Fruit fly (Drosophila melanogaster) whole organism, pupa: Measurements from ENCODE around the gene Gr93a.

Experiments used
- CG10348 ChIP-seq: fragments of 200-800 bp; sonication (Bioruptor generic); IDR thresholded peaks from 2 replicates; pipeline ENCODE4 v1.3.6; 2022; ENCODE audit warnings: missing biosample characterization, missing genetic modification characterization
- CG12605 ChIP-seq: fragments of 200-800 bp; sonication (Bioruptor generic); IDR thresholded peaks from 2 replicates; pipeline ENCODE4 v1.3.6; 2022; ENCODE audit warnings: missing biosample characterization, missing genetic modification characterization
- CG13204 ChIP-seq: fragments of 200-800 bp; sonication (Bioruptor generic); optimal IDR thresholded peaks from 2 replicates; lab custom pipeline; 2018; ENCODE audit warnings: missing biosample characterization, mild to moderate bottlenecking, missing genetic modification characterization, moderate library complexity
- CG14655 ChIP-seq: fragments of 200-800 bp; sonication (Bioruptor generic); optimal IDR thresholded peaks from 3 replicates; lab custom pipeline; 2017; ENCODE audit warnings: mild to moderate bottlenecking, missing biosample characterization, missing genetic modification reagents, missing genetic modification characterization
- CG15710 ChIP-seq: fragments of 200-800 bp; sonication (Bioruptor generic); optimal IDR thresholded peaks from 2 replicates; lab custom pipeline; 2018; ENCODE audit warnings: missing biosample characterization, mild to moderate bottlenecking, missing genetic modification characterization, moderate library complexity
- CG17806 ChIP-seq: fragments of 200-800 bp; sonication (Bioruptor generic); optimal IDR thresholded peaks from 2 replicates; lab custom pipeline; 2018; ENCODE audit warnings: missing biosample characterization, mild to moderate bottlenecking, missing genetic modification characterization, moderate library complexity
- CG32121 ChIP-seq: fragments of 200-800 bp; sonication (Bioruptor generic); IDR thresholded peaks from 2 replicates; pipeline ENCODE4 v1.3.6; 2022; ENCODE audit warnings: missing biosample characterization, missing genetic modification characterization
- CG34367 ChIP-seq: fragments of 200-800 bp; sonication (Bioruptor generic); optimal IDR thresholded peaks from 2 replicates; lab custom pipeline; 2018; ENCODE audit warnings: missing biosample characterization, mild to moderate bottlenecking, missing genetic modification characterization
- CG4496 ChIP-seq: fragments of 200-800 bp; sonication (Bioruptor generic); IDR thresholded peaks from 3 replicates; pipeline ENCODE4 v1.3.6; 2022; ENCODE audit warnings: missing biosample characterization, missing genetic modification characterization
- CG8159 ChIP-seq: fragments of 200-800 bp; sonication (Bioruptor generic); optimal IDR thresholded peaks from 3 replicates; lab custom pipeline; 2018; ENCODE audit warnings: missing biosample characterization, mild to moderate bottlenecking, missing genetic modification characterization, moderate library complexity
- CG8301 ChIP-seq: fragments of 200-800 bp; sonication (Bioruptor generic); optimal IDR thresholded peaks from 2 replicates; lab custom pipeline; 2018; ENCODE audit warnings: missing biosample characterization, mild to moderate bottlenecking, missing genetic modification characterization
- CG9948 ChIP-seq: fragments of 200-800 bp; sonication (Bioruptor generic); optimal IDR thresholded peaks from 2 replicates; lab custom pipeline; 2018; ENCODE audit warnings: missing biosample characterization, mild to moderate bottlenecking, missing genetic modification characterization, moderate library complexity
- D1 ChIP-seq: fragments of 200-800 bp; sonication (Bioruptor generic); optimal IDR thresholded peaks from 2 replicates; lab custom pipeline; 2018; ENCODE audit warnings: missing biosample characterization, mild to moderate bottlenecking, missing genetic modification characterization, moderate library complexity
- EcR ChIP-seq: fragments of 200-800 bp; sonication (Bioruptor generic); optimal IDR thresholded peaks from 3 replicates; lab custom pipeline; 2019; ENCODE audit warnings: missing biosample characterization, missing genetic modification characterization, mild to moderate bottlenecking, moderate library complexity, missing genetic modification reagents
- Ets98B ChIP-seq: fragments of 200-800 bp; sonication (Bioruptor generic); IDR thresholded peaks from 2 replicates; pipeline ENCODE4 v1.3.6; 2022; ENCODE audit warnings: missing biosample characterization, missing genetic modification characterization
- Pif1A ChIP-seq: fragments of 200-800 bp; sonication (Bioruptor generic); optimal IDR thresholded peaks from 3 replicates; lab custom pipeline; 2016; ENCODE audit warnings: missing biosample characterization, missing genetic modification characterization
- Pif1B ChIP-seq: fragments of 200-800 bp; sonication (Bioruptor generic); optimal IDR thresholded peaks from 3 replicates; lab custom pipeline; 2016; ENCODE audit warnings: missing biosample characterization, missing genetic modification characterization
- Snoo ChIP-seq: fragments of 200-800 bp; sonication (Bioruptor generic); optimal IDR thresholded peaks from 3 replicates; lab custom pipeline; 2017; ENCODE audit warnings: missing biosample characterization, mild to moderate bottlenecking, missing genetic modification characterization, inconsistent platforms
- fd96Ca ChIP-seq: fragments of 200-800 bp; sonication (Bioruptor generic); IDR thresholded peaks from 3 replicates; pipeline ENCODE4 v1.3.6; 2022; ENCODE audit warnings: missing biosample characterization, missing genetic modification characterization
- gl ChIP-seq: fragments of 200-800 bp; sonication (Bioruptor generic); optimal IDR thresholded peaks from 2 replicates; lab custom pipeline; 2018; ENCODE audit warnings: missing biosample characterization, mild to moderate bottlenecking, missing genetic modification characterization
- rn ChIP-seq: fragments of 200-800 bp; sonication (Bioruptor generic); IDR thresholded peaks from 2 replicates; pipeline ENCODE4 v1.3.6; 2022; ENCODE audit warnings: missing biosample characterization, missing genetic modification characterization

Gene Gr93a

DNA sequence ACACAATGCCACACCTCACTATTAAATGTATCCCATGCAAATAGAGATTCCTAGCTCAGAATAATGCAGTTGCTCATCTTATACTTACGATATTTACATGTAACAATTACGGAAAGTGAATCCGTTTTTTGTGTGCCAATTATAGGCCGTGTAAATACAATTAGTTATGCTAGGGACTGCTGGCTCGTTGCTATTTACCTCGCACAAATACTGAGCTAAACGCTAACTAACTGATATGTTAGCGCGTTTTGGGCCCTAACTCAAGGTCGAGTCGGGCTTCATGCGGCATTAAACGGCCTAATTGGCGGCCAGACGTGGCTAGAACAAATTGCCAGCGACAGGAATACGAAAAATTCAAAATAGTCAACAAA is 24.6 kb downstream of the Gr93a start:
- TF ChIP-seq rn (no peak), CG14655 (GFP tag; lab: Kevin White, UChicago) (no peak), fd96Ca (GFP tag; lab: Robert Waterston, UW) (no peak), CG12605 (GFP tag; lab: Robert Waterston, UW) (no peak), CG15710 (no peak), CG13204 (GFP tag; lab: Kevin White, UChicago) (no peak), Ets98B (no peak), Snoo (no peak), CG10348 (no peak), CG9948 (tag; lab: Kevin White, UChicago) (no peak), EcR (GFP tag; lab: Kevin White, UChicago) (no peak), CG17806 (tag; lab: Kevin White, UChicago) (no peak), Pif1A (GFP tag; lab: Kevin White, UChicago) (no peak), CG32121 (GFP tag; lab: Robert Waterston, UW) (no peak), Pif1B (GFP tag; lab: Kevin White, UChicago) (no peak), CG8159 (no peak), gl (tag; lab: Kevin White, UChicago) (no peak)

DNA sequence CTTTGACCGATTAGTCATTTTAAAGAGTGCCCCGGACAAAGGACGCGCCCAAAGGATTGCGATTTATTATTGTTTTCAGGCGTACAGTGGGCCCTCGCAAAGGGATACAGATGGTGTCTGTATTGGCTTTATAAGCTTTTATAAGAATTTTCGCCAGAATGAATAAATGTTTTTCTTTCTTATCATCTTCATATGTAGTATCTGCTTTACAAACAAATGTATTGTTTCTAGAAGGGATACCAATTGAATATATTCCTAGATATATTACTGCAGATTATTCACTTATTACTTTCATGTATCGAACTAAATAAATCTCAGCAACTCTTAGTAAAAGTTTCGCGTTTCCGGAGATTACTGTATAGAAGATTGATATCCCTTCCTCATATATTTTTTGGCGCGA is 25.2 kb downstream of the Gr93a start:
- peak; percentile 30 for TF ChIP-seq CG8159
- TF ChIP-seq Pif1B (GFP tag; lab: Kevin White, UChicago), result no peak
- no peak for TF ChIP-seq CG15710
- TF ChIP-seq CG14655 (GFP tag; lab: Kevin White, UChicago), result peak; percentile 0
- TF ChIP-seq CG10348, result no peak

- no peak for TF ChIP-seq CG4496 (GFP tag; lab: Robert Waterston, UW)
- no peak for TF ChIP-seq Snoo
- peak; percentile 8 for TF ChIP-seq CG9948 (tag; lab: Kevin White, UChicago)
Measured at dm6 chr3R:21858290-21858875, 26.1 kb downstream of the Gr93a start.

- TF ChIP-seq gl (tag; lab: Kevin White, UChicago) (peak; percentile 28), Pif1B (GFP tag; lab: Kevin White, UChicago) (peak; percentile 83), CG13204 (GFP tag; lab: Kevin White, UChicago) (peak; percentile 61), CG9948 (tag; lab: Kevin White, UChicago) (peak; percentile 74), EcR (GFP tag; lab: Kevin White, UChicago) (peak; percentile 0), Ets98B (peak; percentile 71), CG8301 (tag; lab: Kevin White, UChicago) (peak; percentile 80), CG14655 (GFP tag; lab: Kevin White, UChicago) (peak; percentile 72), CG10348 (no peak), CG15710 (peak; percentile 84), CG4496 (GFP tag; lab: Robert Waterston, UW) (peak; percentile 82), rn (peak; percentile 68; the same call in 1 of the 2 replicates), CG8159 (peak; percentile 85), CG32121 (GFP tag; lab: Robert Waterston, UW) (peak; percentile 48; the same call in 1 of the 2 replicates), D1 (no peak), Snoo (peak; percentile 93), CG34367 (tag; lab: Kevin White, UChicago) (peak; percentile 70), fd96Ca (GFP tag; lab: Robert Waterston, UW) (0 out of 3 replicates have a peak, but pooled peaks have one; percentile 29), Pif1A (GFP tag; lab: Kevin White, UChicago) (peak; percentile 87), CG17806 (tag; lab: Kevin White, UChicago) (peak; percentile 66), CG12605 (GFP tag; lab: Robert Waterston, UW) (0 out of 2 replicates have a peak, but pooled peaks have one; percentile 58)
Measured at dm6 chr3R:21859509-21859908, 27.2 kb downstream of the Gr93a start.

DNA sequence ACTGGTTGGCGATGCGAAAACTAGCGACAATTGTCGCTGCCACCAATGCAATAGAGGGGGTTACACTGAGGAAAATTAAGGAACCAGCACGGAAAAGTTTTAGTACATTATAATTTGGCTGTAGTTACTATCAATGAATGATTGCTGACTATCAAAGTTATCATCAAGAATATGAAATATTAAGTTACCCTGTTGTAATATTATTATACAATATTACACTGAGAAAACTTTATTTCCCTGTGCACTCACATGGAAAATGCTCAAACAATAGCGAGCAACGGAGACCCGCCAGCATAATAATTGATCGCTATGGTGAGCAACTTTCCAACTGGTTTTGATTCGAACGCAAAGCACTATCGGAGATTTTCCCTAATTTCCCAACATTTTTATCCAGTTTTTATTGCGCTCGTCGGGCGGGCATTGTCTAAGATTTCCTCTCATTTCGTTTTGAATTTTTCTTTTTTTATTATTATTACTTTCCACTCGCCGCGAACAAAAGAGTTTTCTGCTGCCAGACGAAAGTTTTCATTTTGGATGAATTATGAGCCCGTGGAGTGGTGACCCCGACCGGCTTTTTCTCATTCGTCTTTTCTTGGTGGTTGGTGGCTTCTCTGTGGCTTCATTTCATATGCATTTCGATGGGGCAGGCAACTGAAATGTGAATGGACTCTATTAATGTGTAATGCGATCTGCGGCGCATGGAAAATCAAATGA is 30.0 kb downstream of the Gr93a start:
- no peak for TF ChIP-seq EcR (GFP tag; lab: Kevin White, UChicago)
- TF ChIP-seq CG17806 (tag; lab: Kevin White, UChicago), result peak; percentile 21
- TF ChIP-seq fd96Ca (GFP tag; lab: Robert Waterston, UW), result no peak; the same call in none of the 3 replicates
- TF ChIP-seq CG14655 (GFP tag; lab: Kevin White, UChicago), result peak; percentile 85
- TF ChIP-seq CG10348, result peak; percentile 78
- peak; percentile 16 for TF ChIP-seq CG9948 (tag; lab: Kevin White, UChicago)
- peak; percentile 86 for TF ChIP-seq CG12605 (GFP tag; lab: Robert Waterston, UW)
- peak; percentile 8 for TF ChIP-seq CG8159
- peak; percentile 91 for TF ChIP-seq CG8301 (tag; lab: Kevin White, UChicago)
- TF ChIP-seq Ets98B, result peak; percentile 94
- peak; percentile 79 for TF ChIP-seq rn
- TF ChIP-seq CG34367 (tag; lab: Kevin White, UChicago), result no peak
- no peak for TF ChIP-seq CG15710
- TF ChIP-seq Snoo, result no peak
- TF ChIP-seq CG13204 (GFP tag; lab: Kevin White, UChicago), result no peak
- no peak for TF ChIP-seq D1
- peak; percentile 41 for TF ChIP-seq Pif1B (GFP tag; lab: Kevin White, UChicago)
- peak; percentile 93 for TF ChIP-seq CG32121 (GFP tag; lab: Robert Waterston, UW)
- peak; percentile 73 for TF ChIP-seq Pif1A (GFP tag; lab: Kevin White, UChicago)
- no peak for TF ChIP-seq gl (tag; lab: Kevin White, UChicago)
- peak; percentile 94 for TF ChIP-seq CG4496 (GFP tag; lab: Robert Waterston, UW)
